Worm (Caenorhabditis elegans): ENCODE data around the gene nhr-137.

DNA sequence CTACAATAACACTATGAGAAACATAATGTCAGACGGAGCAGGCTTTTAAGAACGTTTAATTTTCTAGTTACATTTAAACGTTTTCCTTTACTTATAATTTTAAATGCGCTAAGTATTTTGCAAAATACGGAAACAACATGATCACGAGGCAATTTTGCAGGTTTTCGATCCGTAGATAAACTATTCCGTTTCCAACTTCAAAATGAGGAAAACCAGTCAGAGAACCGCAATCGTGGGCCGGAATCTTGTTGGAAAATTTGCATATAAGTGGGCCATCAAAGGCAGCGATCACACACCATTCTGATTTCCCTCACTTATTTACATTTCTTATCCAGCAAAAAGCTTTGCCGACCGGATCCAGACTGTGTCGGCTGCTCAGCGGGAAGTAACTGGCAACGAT lies 3.7 kb upstream of the nhr-137 start, which contains the start of gene col-172:
- TF ChIP-seq hmbx-1 (tag; optimal IDR thresholded peaks at IDR 0.05) (no peak), ama-1 (optimal IDR thresholded peaks at IDR 0.05) (no peak), hmg-4 (GFP tag; optimal IDR thresholded peaks at IDR 0.05) (no peak), tbx-37 (GFP tag; conservative IDR thresholded peaks at IDR 0.05) (no peak), pes-1 (GFP tag; IDR thresholded peaks at IDR 0.05) (no peak), scrt-1 (GFP tag; IDR thresholded peaks at IDR 0.05) (no peak), flt-1 (GFP tag; IDR thresholded peaks at IDR 0.05) (no peak), ets-7 (tag; optimal IDR thresholded peaks at IDR 0.05) (no peak), tra-4 (tag; optimal IDR thresholded peaks at IDR 0.05) (no peak)

Data from whole organism, early embryonic.